Fruit fly (Drosophila melanogaster) whole organism, embryonic: ENCODE data around the gene CG13409.
A peak's percentile ranks its signal among the peaks of the same experiment; 100 is the strongest.

Experiments used
- Adf1 ChIP-seq: fragments of 200-800 bp; sonication (Bioruptor generic); IDR thresholded peaks from 2 replicates; pipeline ENCODE4 v1.3.6; 2022; ENCODE audit warnings: missing biosample characterization, missing genetic modification characterization
- BEAF-32 ChIP-seq: fragments of 200-800 bp; sonication (Bioruptor generic); optimal IDR thresholded peaks from 3 replicates; lab custom pipeline; 2017; ENCODE audit warnings: missing biosample characterization, missing genetic modification characterization, mild to moderate bottlenecking, moderate library complexity, missing genetic modification reagents
- CG10462 ChIP-seq: fragments of 200-800 bp; sonication (Bioruptor generic); optimal IDR thresholded peaks from 2 replicates; lab custom pipeline; 2016; ENCODE audit warnings: missing biosample characterization, missing genetic modification characterization
- CG13287 ChIP-seq: fragments of 200-800 bp; sonication (Bioruptor generic); IDR thresholded peaks from 2 replicates; pipeline ENCODE4 v1.3.6; 2022; ENCODE audit warnings: missing biosample characterization, missing genetic modification characterization; ENCODE audit not compliant: partially characterized antibody
- CG14050 ChIP-seq: fragments of 200-800 bp; sonication (Bioruptor generic); IDR thresholded peaks from 3 replicates; pipeline ENCODE4 v1.3.6; 2022; ENCODE audit warnings: missing biosample characterization, missing genetic modification characterization
- CG15011 ChIP-seq: fragments of 200-800 bp; sonication (Bioruptor generic); optimal IDR thresholded peaks from 3 replicates; lab custom pipeline; 2018; ENCODE audit warnings: missing biosample characterization, mild to moderate bottlenecking, missing genetic modification characterization
- CG15479 ChIP-seq: fragments of 200-800 bp; sonication (Bioruptor generic); optimal IDR thresholded peaks from 3 replicates; lab custom pipeline; 2019; ENCODE audit warnings: missing biosample characterization, mild to moderate bottlenecking, missing genetic modification characterization, moderate library complexity
- CG1602 ChIP-seq: fragments of 200-800 bp; sonication (Bioruptor generic); optimal IDR thresholded peaks from 3 replicates; lab custom pipeline; 2016; ENCODE audit warnings: missing biosample characterization, missing genetic modification characterization
- CG17186 ChIP-seq: fragments of 200-800 bp; sonication (Bioruptor generic); optimal IDR thresholded peaks from 3 replicates; lab custom pipeline; 2017; ENCODE audit warnings: missing biosample characterization, missing genetic modification reagents, missing genetic modification characterization
- CG17385 ChIP-seq: fragments of 200-800 bp; sonication (Bioruptor generic); optimal IDR thresholded peaks from 3 replicates; lab custom pipeline; 2018; ENCODE audit warnings: missing biosample characterization, mild to moderate bottlenecking, missing genetic modification characterization
- CG18476 ChIP-seq: fragments of 200-800 bp; sonication (Bioruptor generic); optimal IDR thresholded peaks from 2 replicates; lab custom pipeline; 2016; ENCODE audit warnings: missing biosample characterization, mild to moderate bottlenecking, missing genetic modification characterization
- CG2116 ChIP-seq: fragments of 200-800 bp; sonication (Bioruptor generic); optimal IDR thresholded peaks from 3 replicates; lab custom pipeline; 2018; ENCODE audit warnings: missing biosample characterization, mild to moderate bottlenecking, missing genetic modification characterization
- CG3163 ChIP-seq: fragments of 200-800 bp; sonication (Bioruptor generic); optimal IDR thresholded peaks from 3 replicates; lab custom pipeline; 2016; ENCODE audit warnings: missing biosample characterization, missing genetic modification characterization
- CG7786 ChIP-seq: fragments of 200-800 bp; sonication (Bioruptor generic); optimal IDR thresholded peaks from 2 replicates; lab custom pipeline; 2016; ENCODE audit warnings: missing biosample characterization, missing genetic modification characterization
- CG8944 ChIP-seq: fragments of 200-800 bp; sonication (Bioruptor generic); optimal IDR thresholded peaks from 3 replicates; lab custom pipeline; 2016; ENCODE audit warnings: missing biosample characterization, missing genetic modification characterization
- CG9215 ChIP-seq: fragments of 200-800 bp; sonication (Bioruptor generic); IDR thresholded peaks from 2 replicates; pipeline ENCODE4 v1.3.6; 2022; ENCODE audit warnings: missing biosample characterization, missing genetic modification characterization
- CG9876 ChIP-seq: fragments of 200-800 bp; sonication (Bioruptor generic); optimal IDR thresholded peaks from 2 replicates; lab custom pipeline; 2016; ENCODE audit warnings: missing biosample characterization, missing genetic modification characterization
- Camta ChIP-seq: fragments of 200-800 bp; sonication (Bioruptor generic); optimal IDR thresholded peaks from 2 replicates; lab custom pipeline; 2016; ENCODE audit warnings: missing biosample characterization, missing genetic modification characterization
- Chrac-16 ChIP-seq: fragments of 200-800 bp; sonication (Bioruptor generic); optimal IDR thresholded peaks from 3 replicates; lab custom pipeline; 2016; ENCODE audit warnings: missing biosample characterization, missing genetic modification characterization
- Dad ChIP-seq: fragments of 200-800 bp; sonication (Bioruptor generic); optimal IDR thresholded peaks from 3 replicates; lab custom pipeline; 2016; ENCODE audit warnings: missing biosample characterization, missing genetic modification characterization
- Dek ChIP-seq: fragments of 200-800 bp; sonication (Bioruptor generic); optimal IDR thresholded peaks from 3 replicates; lab custom pipeline; 2019; ENCODE audit warnings: missing biosample characterization, mild to moderate bottlenecking, missing genetic modification characterization, moderate library complexity
- HHEX ChIP-seq: fragments of 200-800 bp; sonication (Bioruptor generic); optimal IDR thresholded peaks from 3 replicates; lab custom pipeline; 2017; ENCODE audit warnings: missing biosample characterization, mild to moderate bottlenecking, missing genetic modification characterization, missing genetic modification reagents
- Lhr ChIP-seq: fragments of 200-800 bp; sonication (Bioruptor generic); optimal IDR thresholded peaks from 3 replicates; lab custom pipeline; 2017; ENCODE audit warnings: mild to moderate bottlenecking, missing biosample characterization, missing genetic modification reagents, missing genetic modification characterization
- Mad ChIP-seq: fragments of 200-800 bp; sonication (Bioruptor generic); optimal IDR thresholded peaks from 2 replicates; lab custom pipeline; 2016; ENCODE audit warnings: missing biosample characterization, missing genetic modification characterization
- Oli ChIP-seq: fragments of 200-800 bp; sonication (Bioruptor generic); optimal IDR thresholded peaks from 2 replicates; lab custom pipeline; 2018; ENCODE audit warnings: missing biosample characterization, mild to moderate bottlenecking, missing genetic modification characterization, moderate library complexity
- Pdp1 ChIP-seq, 2 experiments: fragments of 200-800 bp; sonication (Bioruptor generic); optimal IDR thresholded peaks; 3 replicates each; lab custom pipeline; 2016; ENCODE audit warnings: missing biosample characterization in 2 of 2, missing genetic modification characterization in 2 of 2, mild to moderate bottlenecking in 1 of 2, moderate library complexity in 1 of 2
- Stat92E ChIP-seq, 3 experiments: fragments of >200 bp in 2 of 3; fragments of 200-800 bp in 1 of 3; sonication (Bioruptor generic) in 1 of 3; optimal IDR thresholded peaks; 2 replicates each; lab custom pipeline; 2017 to 2019; ENCODE audit warnings: missing biosample characterization in 3 of 3, missing genetic modification characterization in 3 of 3, mild to moderate bottlenecking in 1 of 3, moderate library complexity in 1 of 3
- Xrp1 ChIP-seq: fragments of 200-800 bp; sonication (Bioruptor generic); IDR thresholded peaks from 2 replicates; pipeline ENCODE4 v1.3.6; 2022; ENCODE audit warnings: missing biosample characterization, missing genetic modification characterization
- YL-1 ChIP-seq: fragments of 200-800 bp; sonication (Bioruptor generic); optimal IDR thresholded peaks from 3 replicates; lab custom pipeline; 2017; ENCODE audit warnings: missing biosample characterization, mild to moderate bottlenecking, missing genetic modification characterization
- ara ChIP-seq: fragments of 200-800 bp; sonication (Bioruptor generic); IDR thresholded peaks from 2 replicates; pipeline ENCODE4 v1.3.6; 2022; ENCODE audit warnings: missing biosample characterization, missing genetic modification characterization
- bbx ChIP-seq: fragments of 200-800 bp; sonication (Bioruptor generic); IDR thresholded peaks from 2 replicates; pipeline ENCODE4 v1.3.6; 2022; ENCODE audit warnings: missing biosample characterization, missing genetic modification characterization; ENCODE audit not compliant: partially characterized antibody
- chif ChIP-seq, 2 experiments: fragments of 200-800 bp; sonication (Bioruptor generic); optimal IDR thresholded peaks; 3 replicates each; lab custom pipeline; 2016; ENCODE audit warnings: missing biosample characterization in 2 of 2, missing genetic modification characterization in 2 of 2
- dati ChIP-seq: fragments of 200-800 bp; sonication (Bioruptor generic); IDR thresholded peaks from 2 replicates; pipeline ENCODE4 v1.3.6; 2022; ENCODE audit warnings: missing biosample characterization, missing genetic modification characterization
- gsb-n ChIP-seq: fragments of 200-800 bp; sonication (Bioruptor generic); optimal IDR thresholded peaks from 3 replicates; lab custom pipeline; 2018; ENCODE audit warnings: missing biosample characterization, mild to moderate bottlenecking, missing genetic modification characterization
- ham ChIP-seq: fragments of 200-800 bp; sonication (Bioruptor generic); IDR thresholded peaks from 2 replicates; pipeline ENCODE4 v1.3.6; 2022; ENCODE audit warnings: missing biosample characterization, missing genetic modification characterization
- insv ChIP-seq, 2 experiments: fragments of 200-800 bp; sonication (Bioruptor generic); optimal IDR thresholded peaks; 3 replicates each; lab custom pipeline; 2016 to 2018; ENCODE audit warnings: missing biosample characterization in 2 of 2, missing genetic modification characterization in 2 of 2
- kah ChIP-seq: fragments of 200-800 bp; sonication (Bioruptor generic); optimal IDR thresholded peaks from 2 replicates; lab custom pipeline; 2018; ENCODE audit warnings: missing biosample characterization, mild to moderate bottlenecking, missing genetic modification characterization
- kay ChIP-seq: fragments of 200-800 bp; sonication (Bioruptor generic); optimal IDR thresholded peaks from 2 replicates; lab custom pipeline; 2016; ENCODE audit warnings: missing biosample characterization, missing genetic modification characterization
- knrl ChIP-seq: fragments of 200-800 bp; sonication (Bioruptor generic); IDR thresholded peaks from 3 replicates; pipeline ENCODE4 v1.3.6; 2022; ENCODE audit warnings: missing biosample characterization, missing genetic modification characterization; ENCODE audit not compliant: partially characterized antibody
- lbe ChIP-seq: fragments of 200-800 bp; sonication (Bioruptor generic); optimal IDR thresholded peaks from 2 replicates; lab custom pipeline; 2016; ENCODE audit warnings: missing biosample characterization, mild to moderate bottlenecking, missing genetic modification characterization
- luna ChIP-seq: fragments of 200-800 bp; sonication (Bioruptor generic); optimal IDR thresholded peaks from 2 replicates; lab custom pipeline; 2016; ENCODE audit warnings: missing biosample characterization, missing genetic modification characterization
- nom ChIP-seq: fragments of 200-800 bp; sonication (Bioruptor generic); optimal IDR thresholded peaks from 2 replicates; lab custom pipeline; 2017; ENCODE audit warnings: missing biosample characterization, missing genetic modification characterization, mild to moderate bottlenecking, moderate library complexity, missing genetic modification reagents
- pnt ChIP-seq: fragments of 200-800 bp; sonication (Bioruptor generic); optimal IDR thresholded peaks from 3 replicates; lab custom pipeline; 2016; ENCODE audit warnings: missing biosample characterization, missing genetic modification characterization
- sd ChIP-seq: fragments of 200-800 bp; sonication (Bioruptor generic); optimal IDR thresholded peaks from 3 replicates; lab custom pipeline; 2018; ENCODE audit warnings: missing biosample characterization, mild to moderate bottlenecking, missing genetic modification characterization, moderate library complexity
- tna ChIP-seq: fragments of 200-800 bp; sonication (Bioruptor generic); IDR thresholded peaks from 2 replicates; pipeline ENCODE4 v1.3.6; 2022; ENCODE audit warnings: missing biosample characterization, missing genetic modification characterization; ENCODE audit not compliant: partially characterized antibody
- twi ChIP-seq: fragments of 200-800 bp; optimal IDR thresholded peaks from 2 replicates; lab custom pipeline; 2019; ENCODE audit warnings: missing biosample characterization, mild to moderate bottlenecking, missing genetic modification characterization, moderate library complexity
- usp ChIP-seq: fragments of >200 bp; optimal IDR thresholded peaks from 2 replicates; lab custom pipeline; 2017; ENCODE audit warnings: missing biosample characterization, missing genetic modification characterization
- wek ChIP-seq: fragments of 200-800 bp; sonication (Bioruptor generic); optimal IDR thresholded peaks from 3 replicates; lab custom pipeline; 2018; ENCODE audit warnings: missing biosample characterization, mild to moderate bottlenecking, missing genetic modification characterization, moderate library complexity
- zfh2 ChIP-seq: fragments of 200-800 bp; sonication (Bioruptor generic); optimal IDR thresholded peaks from 2 replicates; lab custom pipeline; 2016; ENCODE audit warnings: missing biosample characterization, missing genetic modification characterization

Gene CG13409

dm6 chr3R:22018777-22019420, 12.8 kb downstream of the CG13409 start, which contains the start of gene Idh3b:
TSS of gene Idh3b (minus strand) at chr3R:22019382.
- TF ChIP-seq CG18476 (GFP tag; lab: Kevin White, UChicago) (peak; percentile 27), CG17385 (GFP tag; lab: Kevin White, UChicago) (peak; percentile 35), knrl (GFP tag; lab: Robert Waterston, UW) (peak; percentile 94), pnt (GFP tag; lab: Kevin White, UChicago) (peak; percentile 33), CG2116 (GFP tag; lab: Kevin White, UChicago) (peak; percentile 64), bbx (GFP tag; lab: Robert Waterston, UW) (peak; percentile 98), chif (GFP tag; optimal IDR thresholded peaks at IDR 0.05; lab: Kevin White, UChicago) (no peak), Dek (tag; lab: Kevin White, UChicago) (peak; percentile 44), CG9215 (GFP tag; lab: Robert Waterston, UW) (no peak), usp (no peak), CG9876 (GFP tag; lab: Kevin White, UChicago) (peak; percentile 27), Oli (no peak), CG3163 (GFP tag; lab: Kevin White, UChicago) (peak; percentile 36), CG17186 (GFP tag; lab: Kevin White, UChicago) (peak; percentile 83), tna (GFP tag; lab: Robert Waterston, UW) (peak; percentile 87), dati (GFP tag; lab: Robert Waterston, UW) (no peak), Chrac-16 (GFP tag; lab: Kevin White, UChicago) (peak; percentile 69), luna (GFP tag; lab: Kevin White, UChicago) (peak; percentile 53), sd (tag; lab: Kevin White, UChicago) (no peak), gsb-n (tag; lab: Kevin White, UChicago) (no peak), CG15479 (no peak), CG10462 (GFP tag; lab: Kevin White, UChicago) (peak; percentile 3), ham (GFP tag; lab: Robert Waterston, UW) (no peak), Camta (peak; percentile 37), Adf1 (GFP tag; lab: Robert Waterston, UW) (peak; percentile 39), CG8944 (peak; percentile 62), HHEX (GFP tag; lab: Kevin White, UChicago) (no peak), Xrp1 (peak; percentile 74), CG15011 (GFP tag; lab: Kevin White, UChicago) (no peak), CG7786 (peak; percentile 68), Dad (GFP tag; lab: Kevin White, UChicago) (peak; percentile 50), CG13287 (GFP tag; lab: Robert Waterston, UW) (peak; percentile 98), zfh2 (GFP tag; lab: Kevin White, UChicago) (peak; percentile 81), kay (GFP tag; lab: Kevin White, UChicago) (peak; percentile 20), Lhr (GFP tag; lab: Kevin White, UChicago) (peak; percentile 38), CG1602 (peak; percentile 3), Stat92E (GFP tag; optimal IDR thresholded peaks at IDR 0.05; lab: Kevin White, UChicago) (peak in 1 of 3 experiments; percentile 24), CG14050 (GFP tag; lab: Robert Waterston, UW) (peak; percentile 48; the same call in 2 of the 3 replicates), wek (GFP tag; lab: Kevin White, UChicago) (no peak), kah (peak; percentile 28), lbe (peak; percentile 28), Pdp1 (GFP tag; optimal IDR thresholded peaks at IDR 0.05; lab: Kevin White, UChicago) (peak; percentile 75 to 97), insv (GFP tag; optimal IDR thresholded peaks at IDR 0.05; lab: Kevin White, UChicago) (peak in 1 of 2 experiments; percentile 46), BEAF-32 (GFP tag; lab: Kevin White, UChicago) (peak; percentile 94), YL-1 (peak; percentile 94), Mad (GFP tag; lab: Kevin White, UChicago) (peak; percentile 68), ara (peak; percentile 43; the same call in 1 of the 2 replicates), twi (tag; lab: Kevin White, UChicago) (no peak), nom (GFP tag; lab: Kevin White, UChicago) (peak; percentile 58)
